Fruit fly (Drosophila melanogaster): ENCODE results near the gene CG4293.

DNA sequence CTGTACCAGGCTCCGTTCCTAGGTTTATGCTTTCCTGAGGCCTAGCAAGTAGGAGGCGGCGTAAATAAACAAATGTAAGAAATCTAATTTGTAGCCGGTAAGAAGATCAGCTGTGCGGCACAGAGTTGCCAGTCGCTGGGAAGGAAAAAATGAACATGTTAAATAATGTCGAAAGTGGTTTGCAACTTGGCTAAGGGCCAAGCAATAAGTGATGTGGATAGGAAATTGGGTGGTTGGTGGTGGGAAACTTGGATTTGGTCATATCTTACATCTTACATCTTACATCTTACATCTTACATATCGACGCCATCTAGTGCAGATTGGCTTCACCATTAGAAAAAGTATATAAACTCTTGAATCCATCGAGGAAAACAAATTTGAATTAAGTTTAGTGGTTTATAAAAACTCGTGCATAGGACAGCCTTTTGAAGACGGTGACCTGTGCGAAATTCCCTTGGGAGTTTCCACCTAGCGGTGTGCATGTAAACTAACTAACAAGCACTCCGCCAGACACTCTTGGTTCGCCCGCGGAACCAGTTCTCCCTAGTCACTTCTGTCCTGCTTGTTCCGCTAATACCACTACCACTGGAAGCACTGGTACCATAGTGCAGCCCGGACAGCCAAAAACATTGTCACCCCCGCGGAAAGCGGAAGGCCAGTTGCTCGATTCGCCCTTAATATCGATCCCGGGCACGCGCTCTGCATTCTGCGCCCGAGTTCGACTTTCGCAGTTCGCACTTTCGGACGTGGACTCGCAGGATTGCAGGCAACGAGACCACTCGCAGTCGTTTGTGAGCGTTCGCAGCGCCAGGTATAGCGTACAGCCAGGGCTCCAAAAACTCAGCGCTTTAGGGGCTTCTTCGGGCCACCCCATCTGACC is at the start of gene CG4293, which contains the start of gene Appl:
- no peak for TF ChIP-seq Hr78 (GFP tag; optimal IDR thresholded peaks at IDR 0.05)
- no peak for TF ChIP-seq fru (GFP tag; optimal IDR thresholded peaks at IDR 0.05)
- no peak for TF ChIP-seq ey (GFP tag; optimal IDR thresholded peaks at IDR 0.05)
- TF ChIP-seq br (GFP tag; optimal IDR thresholded peaks at IDR 0.05) = no peak
- TF ChIP-seq usp (GFP tag; optimal IDR thresholded peaks at IDR 0.05) = no peak
